Fruit fly (Drosophila melanogaster) whole organism, embryonic: ENCODE data around the gene LysRS.

Experiments used
- Ada2b ChIP-seq: fragments of 200-800 bp; sonication (Bioruptor generic); IDR thresholded peaks from 2 replicates; pipeline ENCODE4 v1.3.6; 2022; ENCODE audit warnings: missing biosample characterization, missing genetic modification characterization
- Adf1 ChIP-seq: fragments of 200-800 bp; sonication (Bioruptor generic); IDR thresholded peaks from 2 replicates; pipeline ENCODE4 v1.3.6; 2022; ENCODE audit warnings: missing biosample characterization, missing genetic modification characterization
- B-H1 ChIP-seq: fragments of 200-800 bp; sonication (Bioruptor generic); IDR thresholded peaks from 3 replicates; pipeline ENCODE4 v1.3.6; 2022; ENCODE audit warnings: missing biosample characterization, missing genetic modification characterization
- CG11247 ChIP-seq: fragments of 200-800 bp; sonication (Bioruptor generic); IDR thresholded peaks from 2 replicates; pipeline ENCODE4 v1.3.6; 2022; ENCODE audit warnings: missing biosample characterization, missing genetic modification characterization
- CG12071 ChIP-seq: fragments of 200-800 bp; sonication (Bioruptor generic); optimal IDR thresholded peaks from 3 replicates; lab custom pipeline; 2018; ENCODE audit warnings: missing biosample characterization, mild to moderate bottlenecking, missing genetic modification characterization
- CG12942 ChIP-seq: fragments of 200-800 bp; sonication (Bioruptor generic); optimal IDR thresholded peaks from 3 replicates; lab custom pipeline; 2016; ENCODE audit warnings: missing biosample characterization, missing genetic modification characterization
- CG1529 ChIP-seq: fragments of 200-800 bp; sonication (Bioruptor generic); optimal IDR thresholded peaks from 3 replicates; lab custom pipeline; 2018; ENCODE audit warnings: missing biosample characterization, missing genetic modification characterization
- CG1602 ChIP-seq: fragments of 200-800 bp; sonication (Bioruptor generic); optimal IDR thresholded peaks from 3 replicates; lab custom pipeline; 2016; ENCODE audit warnings: missing biosample characterization, missing genetic modification characterization
- CG1603 ChIP-seq: fragments of 200-800 bp; sonication (Bioruptor generic); optimal IDR thresholded peaks from 2 replicates; lab custom pipeline; 2019; ENCODE audit warnings: missing biosample characterization, mild to moderate bottlenecking, missing genetic modification characterization, moderate library complexity
- CG2199 ChIP-seq: fragments of 200-800 bp; sonication (Bioruptor generic); IDR thresholded peaks from 3 replicates; pipeline ENCODE4 v1.3.6; 2022; ENCODE audit warnings: missing biosample characterization, missing genetic modification characterization
- CG30431 ChIP-seq: fragments of 200-800 bp; sonication (Bioruptor generic); optimal IDR thresholded peaks from 2 replicates; lab custom pipeline; 2017; ENCODE audit warnings: missing biosample characterization, missing genetic modification characterization
- CG31388 ChIP-seq: fragments of 200-800 bp; sonication (Bioruptor generic); optimal IDR thresholded peaks from 2 replicates; lab custom pipeline; 2016; ENCODE audit warnings: missing biosample characterization, missing genetic modification characterization
- CG4424 ChIP-seq: fragments of 200-800 bp; sonication (Bioruptor generic); optimal IDR thresholded peaks from 3 replicates; lab custom pipeline; 2016; ENCODE audit warnings: missing biosample characterization, missing genetic modification characterization
- CG5180 ChIP-seq: fragments of 200-800 bp; sonication (Bioruptor generic); optimal IDR thresholded peaks from 3 replicates; lab custom pipeline; 2017; ENCODE audit warnings: missing biosample characterization, missing genetic modification characterization, mild to moderate bottlenecking, moderate library complexity, missing genetic modification reagents
- CG6791 ChIP-seq: fragments of 200-800 bp; sonication (Bioruptor generic); IDR thresholded peaks from 3 replicates; pipeline ENCODE4 v1.3.6; 2022; ENCODE audit warnings: missing biosample characterization, missing genetic modification characterization; ENCODE audit not compliant: partially characterized antibody
- CG8281 ChIP-seq: fragments of 200-800 bp; sonication (Bioruptor generic); optimal IDR thresholded peaks from 2 replicates; lab custom pipeline; 2018; ENCODE audit warnings: missing biosample characterization, mild to moderate bottlenecking, missing genetic modification characterization, moderate library complexity
- Dbx ChIP-seq: fragments of 200-800 bp; sonication (Bioruptor generic); IDR thresholded peaks from 3 replicates; pipeline ENCODE4 v1.3.6; 2022; ENCODE audit warnings: missing biosample characterization, missing genetic modification characterization
- Dfd ChIP-seq, 2 experiments: fragments of >200 bp; optimal IDR thresholded peaks; 2 replicates each; lab custom pipeline; 2017; ENCODE audit warnings: missing biosample characterization in 2 of 2, missing genetic modification characterization in 2 of 2
- ERR ChIP-seq: fragments of 200-800 bp; sonication (Bioruptor generic); optimal IDR thresholded peaks from 2 replicates; lab custom pipeline; 2016; ENCODE audit warnings: missing biosample characterization, missing genetic modification characterization
- Elba2 ChIP-seq: fragments of 200-800 bp; sonication (Bioruptor generic); optimal IDR thresholded peaks from 3 replicates; lab custom pipeline; 2016; ENCODE audit warnings: missing biosample characterization, missing genetic modification characterization
- HLH3B ChIP-seq: fragments of 200-800 bp; sonication (Bioruptor generic); IDR thresholded peaks from 2 replicates; pipeline ENCODE4 v1.3.6; 2022; ENCODE audit warnings: missing biosample characterization, missing genetic modification characterization
- HLH54F ChIP-seq: fragments of 200-800 bp; sonication (Bioruptor generic); optimal IDR thresholded peaks from 3 replicates; lab custom pipeline; 2016; ENCODE audit warnings: missing biosample characterization, missing genetic modification characterization
- Hmr ChIP-seq: fragments of 200-800 bp; sonication (Bioruptor generic); optimal IDR thresholded peaks from 3 replicates; lab custom pipeline; 2017; ENCODE audit warnings: mild to moderate bottlenecking, missing biosample characterization, missing genetic modification reagents, missing genetic modification characterization
- Hr51 ChIP-seq, 2 experiments: fragments of 200-800 bp; sonication (Bioruptor generic); optimal IDR thresholded peaks; 2 replicates in 1 of 2; 3 replicates in 1 of 2; lab custom pipeline; 2016 to 2018; ENCODE audit warnings: missing biosample characterization in 2 of 2, missing genetic modification characterization in 2 of 2, mild to moderate bottlenecking in 1 of 2, moderate library complexity in 1 of 2
- Lim3 ChIP-seq: fragments of 200-800 bp; sonication (Bioruptor generic); IDR thresholded peaks from 2 replicates; pipeline ENCODE4 v1.3.6; 2022; ENCODE audit warnings: missing biosample characterization, missing genetic modification characterization
- Meics ChIP-seq: fragments of 200-800 bp; sonication (Bioruptor generic); optimal IDR thresholded peaks from 2 replicates; lab custom pipeline; 2017; ENCODE audit warnings: missing biosample characterization, mild to moderate bottlenecking, missing genetic modification characterization
- NC2β ChIP-seq: fragments of 200-800 bp; sonication (Bioruptor generic); optimal IDR thresholded peaks from 2 replicates; lab custom pipeline; 2016; ENCODE audit warnings: missing biosample characterization, missing genetic modification characterization
- Oli ChIP-seq: fragments of 200-800 bp; sonication (Bioruptor generic); optimal IDR thresholded peaks from 2 replicates; lab custom pipeline; 2018; ENCODE audit warnings: missing biosample characterization, mild to moderate bottlenecking, missing genetic modification characterization, moderate library complexity
- Spps ChIP-seq: fragments of 200-800 bp; sonication (Bioruptor generic); optimal IDR thresholded peaks from 2 replicates; lab custom pipeline; 2018; ENCODE audit warnings: missing biosample characterization, mild to moderate bottlenecking, missing genetic modification characterization
- Ssrp ChIP-seq: fragments of 200-800 bp; sonication (Bioruptor generic); optimal IDR thresholded peaks from 2 replicates; lab custom pipeline; 2018; ENCODE audit warnings: missing biosample characterization, mild to moderate bottlenecking, missing genetic modification characterization, moderate library complexity
- YL-1 ChIP-seq: fragments of 200-800 bp; sonication (Bioruptor generic); optimal IDR thresholded peaks from 3 replicates; lab custom pipeline; 2017; ENCODE audit warnings: missing biosample characterization, mild to moderate bottlenecking, missing genetic modification characterization
- aop ChIP-seq: fragments of 200-800 bp; sonication (Bioruptor generic); IDR thresholded peaks from 2 replicates; pipeline ENCODE4 v1.3.6; 2022; ENCODE audit warnings: missing biosample characterization, missing genetic modification characterization
- ci ChIP-seq: fragments of 200-800 bp; sonication (Bioruptor generic); IDR thresholded peaks from 3 replicates; pipeline ENCODE4 v1.3.6; 2022; ENCODE audit warnings: missing biosample characterization, missing genetic modification characterization
- crc ChIP-seq: fragments of 200-800 bp; sonication (Bioruptor generic); optimal IDR thresholded peaks from 2 replicates; lab custom pipeline; 2016; ENCODE audit warnings: missing biosample characterization, missing genetic modification characterization
- dan ChIP-seq: fragments of 200-800 bp; sonication (Bioruptor generic); IDR thresholded peaks from 2 replicates; pipeline ENCODE4 v1.3.6; 2022; ENCODE audit warnings: missing biosample characterization, missing genetic modification characterization
- dmrt99B ChIP-seq: fragments of 200-800 bp; sonication (Bioruptor generic); optimal IDR thresholded peaks from 2 replicates; lab custom pipeline; 2018; ENCODE audit warnings: missing biosample characterization, mild to moderate bottlenecking, missing genetic modification characterization, moderate library complexity
- fu2 ChIP-seq: fragments of 200-800 bp; sonication (Bioruptor generic); optimal IDR thresholded peaks from 2 replicates; lab custom pipeline; 2016; ENCODE audit warnings: missing biosample characterization, missing genetic modification characterization
- gem ChIP-seq: fragments of 200-800 bp; sonication (Bioruptor generic); optimal IDR thresholded peaks from 2 replicates; lab custom pipeline; 2019; ENCODE audit warnings: missing biosample characterization, mild to moderate bottlenecking, missing genetic modification characterization, moderate library complexity
- h ChIP-seq: fragments of >200 bp; optimal IDR thresholded peaks from 2 replicates; lab custom pipeline; 2017
- hkb ChIP-seq, 2 experiments: fragments of 200-800 bp in 1 of 2; fragments of >200 bp in 1 of 2; sonication (Bioruptor generic) in 1 of 2; IDR thresholded peaks in 1 of 2; optimal IDR thresholded peaks in 1 of 2; 2 replicates each; pipeline versions ENCODE4 v1.3.6 to Lab custom; 2017 to 2022; ENCODE audit warnings: missing biosample characterization in 1 of 2, missing genetic modification characterization in 1 of 2
- ken ChIP-seq: fragments of 200-800 bp; sonication (Bioruptor generic); IDR thresholded peaks from 3 replicates; pipeline ENCODE4 v1.3.6; 2022; ENCODE audit warnings: missing biosample characterization, missing genetic modification characterization
- luna ChIP-seq: fragments of 200-800 bp; sonication (Bioruptor generic); optimal IDR thresholded peaks from 2 replicates; lab custom pipeline; 2016; ENCODE audit warnings: missing biosample characterization, missing genetic modification characterization
- nmo ChIP-seq: fragments of 200-800 bp; sonication (Bioruptor generic); optimal IDR thresholded peaks from 2 replicates; lab custom pipeline; 2018; ENCODE audit warnings: missing biosample characterization, mild to moderate bottlenecking, missing genetic modification characterization, moderate library complexity
- phol ChIP-seq: fragments of 200-800 bp; sonication (Bioruptor generic); optimal IDR thresholded peaks from 3 replicates; lab custom pipeline; 2018; ENCODE audit warnings: missing biosample characterization, mild to moderate bottlenecking, missing genetic modification characterization, moderate library complexity
- schlank ChIP-seq: fragments of 200-800 bp; sonication (Bioruptor generic); optimal IDR thresholded peaks from 2 replicates; lab custom pipeline; 2018; ENCODE audit warnings: missing biosample characterization, mild to moderate bottlenecking, missing genetic modification characterization
- sqz ChIP-seq: fragments of 200-800 bp; sonication (Bioruptor generic); optimal IDR thresholded peaks from 3 replicates; lab custom pipeline; 2018; ENCODE audit warnings: missing biosample characterization, mild to moderate bottlenecking, missing genetic modification characterization
- tna ChIP-seq: fragments of 200-800 bp; sonication (Bioruptor generic); IDR thresholded peaks from 2 replicates; pipeline ENCODE4 v1.3.6; 2022; ENCODE audit warnings: missing biosample characterization, missing genetic modification characterization; ENCODE audit not compliant: partially characterized antibody
- tx ChIP-seq: fragments of 200-800 bp; sonication (Bioruptor generic); optimal IDR thresholded peaks from 2 replicates; lab custom pipeline; 2016; ENCODE audit warnings: missing biosample characterization, missing genetic modification characterization
- usp ChIP-seq: fragments of >200 bp; optimal IDR thresholded peaks from 2 replicates; lab custom pipeline; 2017; ENCODE audit warnings: missing biosample characterization, missing genetic modification characterization
- vnd ChIP-seq: fragments of 200-800 bp; sonication (Bioruptor generic); IDR thresholded peaks from 3 replicates; pipeline ENCODE4 v1.3.6; 2022; ENCODE audit warnings: missing biosample characterization, missing genetic modification characterization; ENCODE audit not compliant: partially characterized antibody
- zen ChIP-seq: fragments of 200-800 bp; sonication (Bioruptor generic); optimal IDR thresholded peaks from 3 replicates; lab custom pipeline; 2018; ENCODE audit warnings: missing biosample characterization, mild to moderate bottlenecking, missing genetic modification characterization, moderate library complexity

LysRS gene

DNA sequence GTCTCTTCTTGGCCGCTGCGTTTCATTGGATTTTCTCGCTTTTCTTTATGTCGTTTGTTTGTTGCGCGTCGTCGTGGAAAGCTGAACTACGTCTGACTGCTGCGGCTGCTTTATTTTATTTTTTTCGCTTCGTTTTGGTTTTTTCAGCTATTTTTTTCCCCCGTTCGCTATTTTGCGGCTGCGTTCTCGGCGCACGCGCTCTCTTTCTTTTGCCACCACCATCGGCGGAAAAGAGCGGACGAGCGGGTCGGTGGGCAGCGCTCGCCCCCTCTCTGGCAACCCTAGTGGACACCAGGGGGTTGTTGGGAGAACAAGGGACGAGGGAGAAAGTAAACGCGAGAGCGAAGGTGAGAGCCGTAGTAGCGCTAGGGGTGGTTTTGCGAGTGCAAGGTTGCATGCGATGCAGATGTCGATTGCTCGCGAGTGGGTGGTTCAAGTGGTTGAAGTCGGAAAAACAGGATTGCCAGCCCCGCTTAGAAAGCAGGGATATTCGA, 30.3 kb upstream of the LysRS start (continued):
- TF ChIP-seq dan (GFP tag; lab: Robert Waterston, UW) (no peak), CG6791 (peak; percentile 34; the same call in 1 of the 3 replicates), fu2 (GFP tag; lab: Kevin White, UChicago) (no peak), CG12071 (GFP tag; lab: Kevin White, UChicago) (no peak), nmo (GFP tag; lab: Kevin White, UChicago) (no peak), Meics (GFP tag; lab: Kevin White, UChicago) (no peak), tna (GFP tag; lab: Robert Waterston, UW) (no peak), HLH3B (GFP tag; lab: Robert Waterston, UW) (peak; percentile 20; the same call in 1 of the 2 replicates), CG30431 (no peak), CG1603 (no peak), Elba2 (GFP tag; lab: Kevin White, UChicago) (no peak), hkb (optimal IDR thresholded peaks at IDR 0.05; lab: Kevin White, UChicago) (no peak), hkb (GFP tag; IDR thresholded peaks at IDR 0.05; lab: Robert Waterston, UW) (no peak; the same call in 1 of the 2 replicates), ERR (GFP tag; lab: Kevin White, UChicago) (no peak), gem (tag; lab: Kevin White, UChicago) (no peak), Hmr (GFP tag; lab: Kevin White, UChicago) (no peak), CG11247 (GFP tag; lab: Robert Waterston, UW) (no peak), B-H1 (no peak), Oli (tag; lab: Kevin White, UChicago) (no peak), Adf1 (GFP tag; lab: Robert Waterston, UW) (peak; percentile 15; the same call in 1 of the 2 replicates), dmrt99B (tag; lab: Kevin White, UChicago) (no peak), CG5180 (GFP tag; lab: Kevin White, UChicago) (no peak), luna (GFP tag; lab: Kevin White, UChicago) (no peak), schlank (tag; lab: Kevin White, UChicago) (no peak), sqz (GFP tag; lab: Kevin White, UChicago) (peak; percentile 89), CG1529 (no peak), crc (no peak), ci (GFP tag; lab: Robert Waterston, UW) (no peak), CG4424 (GFP tag; lab: Kevin White, UChicago) (no peak), HLH54F (GFP tag; lab: Kevin White, UChicago) (no peak), usp (no peak), Dfd (GFP tag; optimal IDR thresholded peaks at IDR 0.05; lab: Kevin White, UChicago) (no peak), h (no peak), Spps (tag; lab: Kevin White, UChicago) (no peak), CG12942 (GFP tag; lab: Kevin White, UChicago) (no peak), Lim3 (GFP tag; lab: Robert Waterston, UW) (no peak), CG8281 (tag; lab: Kevin White, UChicago) (no peak), Ada2b (GFP tag; lab: Robert Waterston, UW) (no peak), Hr51 (GFP tag; optimal IDR thresholded peaks at IDR 0.05; lab: Kevin White, UChicago) (no peak), phol (tag; lab: Kevin White, UChicago) (no peak), CG31388 (no peak), ken (no peak), vnd (GFP tag; lab: Robert Waterston, UW) (no peak), Dbx (no peak), tx (GFP tag; lab: Kevin White, UChicago) (no peak), zen (tag; lab: Kevin White, UChicago) (no peak), aop (GFP tag; lab: Robert Waterston, UW) (no peak), YL-1 (GFP tag; lab: Kevin White, UChicago) (peak; percentile 7), NC2β (GFP tag; lab: Kevin White, UChicago) (no peak), CG2199 (no peak), CG1602 (GFP tag; lab: Kevin White, UChicago) (no peak), Ssrp (tag; lab: Kevin White, UChicago) (no peak)
